Fruit fly (Drosophila melanogaster): ENCODE data around the gene CG10428.

CG10428 gene

dm6 chr2L:18930352-18931122 is 18.1 kb upstream of the CG10428 start (continued):
- TF ChIP-seq cas (GFP tag; IDR thresholded peaks at IDR 0.05) (no peak), dmrt11E (tag; optimal IDR thresholded peaks at IDR 0.05) (peak; percentile 82), twi (tag; optimal IDR thresholded peaks at IDR 0.05) (peak; percentile 49), yki (optimal IDR thresholded peaks at IDR 0.05) (no peak), croc (GFP tag; conservative IDR thresholded peaks at IDR 0.05) (peak; percentile 22; the same call in 1 of the 3 replicates), CG4707 (GFP tag; optimal IDR thresholded peaks at IDR 0.05) (no peak), CG18262 (tag; optimal IDR thresholded peaks at IDR 0.05) (peak; percentile 67), az2 (GFP tag; optimal IDR thresholded peaks at IDR 0.05) (peak; percentile 36), CG8281 (tag; optimal IDR thresholded peaks at IDR 0.05) (no peak), Lhr (GFP tag; optimal IDR thresholded peaks at IDR 0.05) (no peak), tna (GFP tag; IDR thresholded peaks at IDR 0.05; ENCODE audit: partially characterized antibody) (no peak), da (GFP tag; optimal IDR thresholded peaks at IDR 0.05) (no peak)

- no peak for TF ChIP-seq Lhr (GFP tag; optimal IDR thresholded peaks at IDR 0.05)
- peak; percentile 50 for TF ChIP-seq Ets65A (GFP tag)
- TF ChIP-seq nerfin-2 (GFP tag; IDR thresholded peaks at IDR 0.05; ENCODE audit: partially characterized antibody), result no peak
- TF ChIP-seq gsb-n (tag; optimal IDR thresholded peaks at IDR 0.05), result peak; percentile 76
- TF ChIP-seq grn (GFP tag; optimal IDR thresholded peaks at IDR 0.05), result peak; percentile 12
Observed at dm6 chr2L:18933867-18934266, 14.8 kb upstream of the CG10428 start.

- no peak for TF ChIP-seq CG15601 (tag; optimal IDR thresholded peaks at IDR 0.05)
- peak; percentile 71 for TF ChIP-seq ac (GFP tag; optimal IDR thresholded peaks at IDR 0.05)
- no peak for TF ChIP-seq nmo (GFP tag; optimal IDR thresholded peaks at IDR 0.05)
- TF ChIP-seq mirr (GFP tag; optimal IDR thresholded peaks at IDR 0.05), result no peak
- TF ChIP-seq lov (optimal IDR thresholded peaks at IDR 0.05), result no peak
- no peak for TF ChIP-seq lov (GFP tag; IDR thresholded peaks at IDR 0.05)
- TF ChIP-seq CG18011 (GFP tag; optimal IDR thresholded peaks at IDR 0.05), result no peak
- no peak for TF ChIP-seq CG10979 (tag; optimal IDR thresholded peaks at IDR 0.05)
- TF ChIP-seq tgo (GFP tag; IDR thresholded peaks at IDR 0.05), result no peak
- no peak for TF ChIP-seq Lim3 (GFP tag; IDR thresholded peaks at IDR 0.05)
- TF ChIP-seq amos (GFP tag; IDR thresholded peaks at IDR 0.05; ENCODE audit: partially characterized antibody), result no peak
- TF ChIP-seq Doc3 (GFP tag; IDR thresholded peaks at IDR 0.05; ENCODE audit: partially characterized antibody), result no peak
- no peak for TF ChIP-seq vfl (GFP tag; optimal IDR thresholded peaks at IDR 0.05)
- TF ChIP-seq CG6683 (GFP tag; optimal IDR thresholded peaks at IDR 0.05), result no peak
- TF ChIP-seq CG17385 (GFP tag; optimal IDR thresholded peaks at IDR 0.05), result peak; percentile 59
- peak; percentile 11 for TF ChIP-seq twi (tag; optimal IDR thresholded peaks at IDR 0.05)
- no peak for TF ChIP-seq unpg (GFP tag; optimal IDR thresholded peaks at IDR 0.05)
- no peak for TF ChIP-seq CG7987 (GFP tag; optimal IDR thresholded peaks at IDR 0.05)
- no peak for TF ChIP-seq Drgx (GFP tag; IDR thresholded peaks at IDR 0.05)
- TF ChIP-seq CG16779 (GFP tag; IDR thresholded peaks at IDR 0.05), result no peak
- TF ChIP-seq CG14710 (tag; optimal IDR thresholded peaks at IDR 0.05), result peak; percentile 36
- 0 out of 3 replicates have a peak, but pooled peaks have one; percentile 21 for TF ChIP-seq CG11695 (GFP tag; IDR thresholded peaks at IDR 0.05)
- TF ChIP-seq sna (GFP tag; IDR thresholded peaks at IDR 0.05; ENCODE audit: partially characterized antibody), result no peak
- TF ChIP-seq Bgb (GFP tag; IDR thresholded peaks at IDR 0.05; ENCODE audit: partially characterized antibody), result no peak
- TF ChIP-seq jumu (GFP tag; optimal IDR thresholded peaks at IDR 0.05), result no peak
- TF ChIP-seq Fer1 (GFP tag; optimal IDR thresholded peaks at IDR 0.05), result no peak
- no peak for TF ChIP-seq CG8290 (GFP tag; optimal IDR thresholded peaks at IDR 0.05)
- TF ChIP-seq CG8290 (tag; optimal IDR thresholded peaks at IDR 0.05), result peak in 1 of 2 experiments; percentile 32
- TF ChIP-seq phol (tag; optimal IDR thresholded peaks at IDR 0.05), result peak; percentile 84
- TF ChIP-seq Deaf1 (tag; optimal IDR thresholded peaks at IDR 0.05), result no peak
- TF ChIP-seq CG17612 (GFP tag; IDR thresholded peaks at IDR 0.05), result no peak
- peak; percentile 46 for TF ChIP-seq MTF-1 (GFP tag; optimal IDR thresholded peaks at IDR 0.05; ENCODE audit: borderline replicate concordance)
Observed at dm6 chr2L:18934588-18934987, 14.1 kb upstream of the CG10428 start.
